Worm (Caenorhabditis elegans) whole organism, L4 larva: ENCODE results near the gene spp-1.

ENCODE experiments used
- nhr-237 ChIP-seq: sonication (generic microtip); optimal IDR thresholded peaks from 2 replicates; lab custom pipeline; 2017; ENCODE audit warnings: missing biosample characterization, missing genetic modification characterization
- nhr-76 ChIP-seq: fragments of 150-350 bp; optimal IDR thresholded peaks from 2 replicates; lab custom pipeline; 2014; ENCODE audit warnings: missing biosample characterization, missing genetic modification characterization
- sdz-12 ChIP-seq: fragments of 200-800 bp; sonication (Bioruptor generic); optimal IDR thresholded peaks from 2 replicates; lab custom pipeline; 2018; ENCODE audit warnings: mild to moderate bottlenecking, missing genetic modification characterization, missing compliant biosample characterization
- zfp-2 ChIP-seq: sonication (generic microtip); optimal IDR thresholded peaks from 2 replicates; lab custom pipeline; 2016; ENCODE audit warnings: mild to moderate bottlenecking, missing genetic modification characterization, missing compliant biosample characterization

- no peak for TF ChIP-seq zfp-2 (tag; lab: Kevin White, UChicago)
- TF ChIP-seq sdz-12 (GFP tag; lab: Kevin White, UChicago), result no peak
- no peak for TF ChIP-seq nhr-76
- no peak for TF ChIP-seq nhr-237
These were observed 28.3 kb upstream of the spp-1 start for ce11 chrIII:10383804-10384203.
